Fruit fly (Drosophila melanogaster) whole organism, embryonic: ENCODE results near the gene sip3.

Source experiments
- Atf3 ChIP-seq: fragments of 200-800 bp; sonication (Bioruptor generic); optimal IDR thresholded peaks from 3 replicates; lab custom pipeline; 2016; ENCODE audit warnings: missing biosample characterization, missing genetic modification characterization
- Bdp1 ChIP-seq: fragments of 200-800 bp; sonication (Bioruptor generic); optimal IDR thresholded peaks from 3 replicates; lab custom pipeline; 2016; ENCODE audit warnings: missing biosample characterization, missing genetic modification characterization
- CG12155 ChIP-seq: fragments of 200-800 bp; sonication (Bioruptor generic); optimal IDR thresholded peaks from 3 replicates; lab custom pipeline; 2016; ENCODE audit warnings: missing biosample characterization, missing genetic modification characterization
- CG12219 ChIP-seq: fragments of 200-800 bp; sonication (Bioruptor generic); optimal IDR thresholded peaks from 3 replicates; lab custom pipeline; 2018; ENCODE audit warnings: missing biosample characterization, mild to moderate bottlenecking, missing genetic modification characterization
- CG12391 ChIP-seq: fragments of 200-800 bp; sonication (Bioruptor generic); optimal IDR thresholded peaks from 3 replicates; lab custom pipeline; 2018; ENCODE audit warnings: missing biosample characterization, mild to moderate bottlenecking, missing genetic modification characterization, moderate library complexity
- CG14441 ChIP-seq: fragments of 200-800 bp; sonication (Bioruptor generic); IDR thresholded peaks from 2 replicates; pipeline ENCODE4 v1.3.6; 2022; ENCODE audit warnings: missing biosample characterization, missing genetic modification characterization
- CG3065 ChIP-seq: fragments of 200-800 bp; sonication (Bioruptor generic); optimal IDR thresholded peaks from 2 replicates; lab custom pipeline; 2016; ENCODE audit warnings: missing biosample characterization, missing genetic modification characterization
- CG33557 ChIP-seq: fragments of 200-800 bp; sonication (Bioruptor generic); optimal IDR thresholded peaks from 2 replicates; lab custom pipeline; 2019; ENCODE audit warnings: missing biosample characterization, mild to moderate bottlenecking, missing genetic modification characterization, moderate library complexity
- CG4820 ChIP-seq: fragments of 200-800 bp; sonication (Bioruptor generic); optimal IDR thresholded peaks from 3 replicates; lab custom pipeline; 2016; ENCODE audit warnings: missing biosample characterization, missing genetic modification characterization
- CG6791 ChIP-seq: fragments of 200-800 bp; sonication (Bioruptor generic); IDR thresholded peaks from 3 replicates; pipeline ENCODE4 v1.3.6; 2022; ENCODE audit warnings: missing biosample characterization, missing genetic modification characterization; ENCODE audit not compliant: partially characterized antibody
- CG7963 ChIP-seq: fragments of 200-800 bp; sonication (Bioruptor generic); IDR thresholded peaks from 3 replicates; pipeline ENCODE4 v1.3.6; 2022; ENCODE audit warnings: missing biosample characterization, missing genetic modification characterization; ENCODE audit not compliant: partially characterized antibody
- Dip3 ChIP-seq: fragments of 200-800 bp; sonication (Bioruptor generic); optimal IDR thresholded peaks from 3 replicates; lab custom pipeline; 2016; ENCODE audit warnings: missing biosample characterization, missing genetic modification characterization
- Ets65A ChIP-seq: fragments of 200-800 bp; sonication (Bioruptor generic); peaks from one replicate; lab custom pipeline; 2016; ENCODE audit warnings: missing biosample characterization, missing genetic modification characterization
- Fer3 ChIP-seq: fragments of 200-800 bp; sonication (Bioruptor generic); optimal IDR thresholded peaks from 2 replicates; lab custom pipeline; 2018; ENCODE audit warnings: missing biosample characterization, mild to moderate bottlenecking, missing genetic modification characterization, moderate library complexity
- HLH3B ChIP-seq: fragments of 200-800 bp; sonication (Bioruptor generic); IDR thresholded peaks from 2 replicates; pipeline ENCODE4 v1.3.6; 2022; ENCODE audit warnings: missing biosample characterization, missing genetic modification characterization
- HmgZ ChIP-seq: fragments of 200-800 bp; sonication (Bioruptor generic); optimal IDR thresholded peaks from 2 replicates; lab custom pipeline; 2018; ENCODE audit warnings: missing biosample characterization, mild to moderate bottlenecking, missing genetic modification characterization
- MBD-R2 ChIP-seq: fragments of 200-800 bp; sonication (Bioruptor generic); IDR thresholded peaks from 2 replicates; pipeline ENCODE4 v1.3.6; 2022; ENCODE audit warnings: missing biosample characterization, missing genetic modification characterization
- MESR4 ChIP-seq: fragments of 200-800 bp; sonication (Bioruptor generic); optimal IDR thresholded peaks from 2 replicates; lab custom pipeline; 2018; ENCODE audit warnings: missing biosample characterization, mild to moderate bottlenecking, missing genetic modification characterization, moderate library complexity
- Mes4 ChIP-seq: fragments of 200-800 bp; sonication (Bioruptor generic); optimal IDR thresholded peaks from 2 replicates; lab custom pipeline; 2016; ENCODE audit warnings: missing biosample characterization, missing genetic modification characterization
- NC2β ChIP-seq: fragments of 200-800 bp; sonication (Bioruptor generic); optimal IDR thresholded peaks from 2 replicates; lab custom pipeline; 2016; ENCODE audit warnings: missing biosample characterization, missing genetic modification characterization
- bab2 ChIP-seq: fragments of 200-800 bp; sonication (Bioruptor generic); optimal IDR thresholded peaks from 2 replicates; lab custom pipeline; 2016; ENCODE audit warnings: missing biosample characterization, missing genetic modification characterization
- bbx ChIP-seq: fragments of 200-800 bp; sonication (Bioruptor generic); IDR thresholded peaks from 2 replicates; pipeline ENCODE4 v1.3.6; 2022; ENCODE audit warnings: missing biosample characterization, missing genetic modification characterization; ENCODE audit not compliant: partially characterized antibody
- cas ChIP-seq: fragments of 200-800 bp; sonication (Bioruptor generic); IDR thresholded peaks from 2 replicates; pipeline ENCODE4 v1.3.6; 2022; ENCODE audit warnings: missing biosample characterization, missing genetic modification characterization
- ci ChIP-seq: fragments of 200-800 bp; sonication (Bioruptor generic); IDR thresholded peaks from 3 replicates; pipeline ENCODE4 v1.3.6; 2022; ENCODE audit warnings: missing biosample characterization, missing genetic modification characterization
- corto ChIP-seq: fragments of 200-800 bp; sonication (Bioruptor generic); optimal IDR thresholded peaks from 2 replicates; lab custom pipeline; 2016; ENCODE audit warnings: missing biosample characterization, mild to moderate bottlenecking, missing genetic modification characterization, moderate library complexity
- dysf ChIP-seq: fragments of 200-800 bp; sonication (Bioruptor generic); IDR thresholded peaks from 3 replicates; pipeline ENCODE4 v1.3.6; 2022; ENCODE audit warnings: missing biosample characterization, missing genetic modification characterization
- ems ChIP-seq: fragments of 200-800 bp; sonication (Bioruptor generic); optimal IDR thresholded peaks from 3 replicates; lab custom pipeline; 2016; ENCODE audit warnings: missing biosample characterization, missing genetic modification characterization
- esg ChIP-seq: fragments of 200-800 bp; sonication (Bioruptor generic); conservative IDR thresholded peaks from 2 replicates; pipeline ENCODE4 v1.3.6; 2022; ENCODE audit warnings: missing biosample characterization, missing genetic modification characterization
- gem ChIP-seq: fragments of 200-800 bp; sonication (Bioruptor generic); optimal IDR thresholded peaks from 2 replicates; lab custom pipeline; 2019; ENCODE audit warnings: missing biosample characterization, mild to moderate bottlenecking, missing genetic modification characterization, moderate library complexity
- her ChIP-seq: fragments of 200-800 bp; sonication (Bioruptor generic); optimal IDR thresholded peaks from 2 replicates; lab custom pipeline; 2016; ENCODE audit warnings: missing biosample characterization, missing genetic modification characterization
- lbe ChIP-seq: fragments of 200-800 bp; sonication (Bioruptor generic); optimal IDR thresholded peaks from 2 replicates; lab custom pipeline; 2016; ENCODE audit warnings: missing biosample characterization, mild to moderate bottlenecking, missing genetic modification characterization
- lov ChIP-seq, 2 experiments: fragments of 200-800 bp in 1 of 2; fragments of >200 bp in 1 of 2; sonication (Bioruptor generic) in 1 of 2; IDR thresholded peaks in 1 of 2; optimal IDR thresholded peaks in 1 of 2; 2 replicates in 1 of 2; 3 replicates in 1 of 2; pipeline versions ENCODE4 v1.3.6 to Lab custom; 2017 to 2022; ENCODE audit warnings: missing biosample characterization in 1 of 2, missing genetic modification characterization in 1 of 2
- mam ChIP-seq: fragments of 200-800 bp; sonication (Bioruptor generic); optimal IDR thresholded peaks from 3 replicates; lab custom pipeline; 2016; ENCODE audit warnings: missing biosample characterization, missing genetic modification characterization
- mld ChIP-seq: fragments of 200-800 bp; sonication (Bioruptor generic); IDR thresholded peaks from 3 replicates; pipeline ENCODE4 v1.3.6; 2022; ENCODE audit warnings: missing biosample characterization, missing genetic modification characterization; ENCODE audit not compliant: partially characterized antibody
- nmo ChIP-seq: fragments of 200-800 bp; sonication (Bioruptor generic); optimal IDR thresholded peaks from 2 replicates; lab custom pipeline; 2018; ENCODE audit warnings: missing biosample characterization, mild to moderate bottlenecking, missing genetic modification characterization, moderate library complexity
- pan ChIP-seq, 4 experiments: fragments of >200 bp in 3 of 4; fragments of 200-800 bp in 1 of 4; sonication (Bioruptor generic) in 1 of 4; optimal IDR thresholded peaks in 3 of 4; IDR thresholded peaks in 1 of 4; 2 replicates each; pipeline versions ENCODE4 v1.3.6 to Lab custom; 2017 to 2022; ENCODE audit warnings: missing biosample characterization in 2 of 4, missing genetic modification characterization in 2 of 4, mixed read lengths in 1 of 4
- pb ChIP-seq: fragments of 200-800 bp; sonication (Bioruptor generic); optimal IDR thresholded peaks from 3 replicates; lab custom pipeline; 2016; ENCODE audit warnings: missing biosample characterization, missing genetic modification characterization
- sd ChIP-seq: fragments of 200-800 bp; sonication (Bioruptor generic); optimal IDR thresholded peaks from 3 replicates; lab custom pipeline; 2018; ENCODE audit warnings: missing biosample characterization, mild to moderate bottlenecking, missing genetic modification characterization, moderate library complexity
- stwl ChIP-seq: fragments of 200-800 bp; sonication (Bioruptor generic); optimal IDR thresholded peaks from 3 replicates; lab custom pipeline; 2018; ENCODE audit warnings: missing biosample characterization, mild to moderate bottlenecking, missing genetic modification characterization, moderate library complexity
- tap ChIP-seq: fragments of 200-800 bp; optimal IDR thresholded peaks from 3 replicates; lab custom pipeline; 2019; ENCODE audit warnings: missing biosample characterization, mild to moderate bottlenecking, missing genetic modification characterization, moderate library complexity
- ttk ChIP-seq: fragments of 200-800 bp; sonication (Bioruptor generic); IDR thresholded peaks from 2 replicates; pipeline ENCODE4 v2.1.2; 2022; ENCODE audit warnings: missing biosample characterization, missing genetic modification characterization
- vnd ChIP-seq: fragments of 200-800 bp; sonication (Bioruptor generic); IDR thresholded peaks from 3 replicates; pipeline ENCODE4 v1.3.6; 2022; ENCODE audit warnings: missing biosample characterization, missing genetic modification characterization; ENCODE audit not compliant: partially characterized antibody
- zfh2 ChIP-seq: fragments of 200-800 bp; sonication (Bioruptor generic); optimal IDR thresholded peaks from 2 replicates; lab custom pipeline; 2016; ENCODE audit warnings: missing biosample characterization, missing genetic modification characterization

The sip3 gene

dm6 chr3R:31805228-31805738 lies 33.3 kb downstream of the sip3 start, which contains the start of the genes CG42233 and CG1971 (continued):
- TF ChIP-seq vnd (GFP tag; lab: Robert Waterston, UW) = peak; percentile 41; the same call in 1 of the 3 replicates
- no peak for TF ChIP-seq esg (GFP tag; lab: Robert Waterston, UW)
- no peak for TF ChIP-seq corto (GFP tag; lab: Kevin White, UChicago)
- TF ChIP-seq CG6791 = peak; percentile 62; the same call in 2 of the 3 replicates
- no peak for TF ChIP-seq CG3065 (GFP tag; lab: Kevin White, UChicago)
- no peak for TF ChIP-seq lov (optimal IDR thresholded peaks at IDR 0.05; lab: Kevin White, UChicago)
- no peak for TF ChIP-seq lov (GFP tag; IDR thresholded peaks at IDR 0.05; lab: Robert Waterston, UW)
- peak; percentile 4 for TF ChIP-seq CG12155 (GFP tag; lab: Kevin White, UChicago)
- 0 out of 2 replicates have a peak, but pooled peaks have one; percentile 8 for TF ChIP-seq HLH3B (GFP tag; lab: Robert Waterston, UW)
- no peak for TF ChIP-seq ems (GFP tag; lab: Kevin White, UChicago)
- TF ChIP-seq CG14441 (GFP tag; lab: Robert Waterston, UW) = peak; percentile 52; the same call in 1 of the 2 replicates
- TF ChIP-seq Dip3 (GFP tag; lab: Kevin White, UChicago) = peak; percentile 13
- TF ChIP-seq Fer3 = no peak
- TF ChIP-seq stwl = peak; percentile 5
- TF ChIP-seq ttk (GFP tag; lab: Robert Waterston, UW) = no peak
- no peak for TF ChIP-seq Mes4
- no peak for TF ChIP-seq lbe (GFP tag; lab: Kevin White, UChicago)
- TF ChIP-seq Bdp1 (GFP tag; lab: Kevin White, UChicago) = no peak
- peak; percentile 2 for TF ChIP-seq CG12219 (GFP tag; lab: Kevin White, UChicago)
- peak; percentile 32 for TF ChIP-seq zfh2
- no peak for TF ChIP-seq Atf3 (GFP tag; lab: Kevin White, UChicago)
- no peak for TF ChIP-seq sd (tag; lab: Kevin White, UChicago)
- TF ChIP-seq tap (tag; lab: Kevin White, UChicago) = no peak
- TF ChIP-seq mam (GFP tag; lab: Kevin White, UChicago) = peak; percentile 25
- TF ChIP-seq CG7963 (GFP tag; lab: Robert Waterston, UW) = 0 out of 3 replicates have a peak, but pooled peaks have one; percentile 10
- no peak for TF ChIP-seq pb (GFP tag; lab: Kevin White, UChicago)
- peak; percentile 3 for TF ChIP-seq HmgZ (tag; lab: Kevin White, UChicago)
- TF ChIP-seq her (GFP tag; lab: Kevin White, UChicago) = peak; percentile 25
- TF ChIP-seq mld (GFP tag; lab: Robert Waterston, UW) = peak; percentile 40; the same call in 1 of the 3 replicates
- TF ChIP-seq Ets65A (GFP tag; lab: Kevin White, UChicago) = peak; percentile 26
- no peak for TF ChIP-seq gem
- TF ChIP-seq CG4820 (GFP tag; lab: Kevin White, UChicago) = no peak
- TF ChIP-seq nmo (GFP tag; lab: Kevin White, UChicago) = peak; percentile 41
- no peak for TF ChIP-seq cas
- TF ChIP-seq ci = peak; percentile 64; the same call in 2 of the 3 replicates
- no peak for TF ChIP-seq pan (optimal IDR thresholded peaks at IDR 0.05; lab: Kevin White, UChicago)
- peak in 1 of 2 experiments; percentile 44 for TF ChIP-seq pan (GFP tag; optimal IDR thresholded peaks at IDR 0.05 in 1 of 2, IDR thresholded peaks at IDR 0.05 in 1 of 2)
- peak; percentile 19 for TF ChIP-seq MESR4 (GFP tag; lab: Kevin White, UChicago)
- TF ChIP-seq MBD-R2 (GFP tag; lab: Robert Waterston, UW) = peak; percentile 48
- peak; percentile 30; the same call in 1 of the 2 replicates for TF ChIP-seq bbx (GFP tag; lab: Robert Waterston, UW)
- TF ChIP-seq CG33557 (GFP tag; lab: Kevin White, UChicago) = peak; percentile 21
- TF ChIP-seq bab2 (GFP tag; lab: Kevin White, UChicago) = peak; percentile 21
- 0 out of 3 replicates have a peak, but pooled peaks have one; percentile 9 for TF ChIP-seq dysf
- no peak for TF ChIP-seq NC2β (GFP tag; lab: Kevin White, UChicago)
- TF ChIP-seq CG12391 (tag; lab: Kevin White, UChicago) = peak; percentile 34
